Worm (Caenorhabditis elegans) whole organism, L3 larva: ENCODE results near the gene abcf-1.

ENCODE experiments used
- R02D3.7 ChIP-seq: fragments of 150-350 bp; optimal IDR thresholded peaks from 2 replicates; lab custom pipeline; 2014; ENCODE audit warnings: missing biosample characterization, missing genetic modification characterization
- ZK546.5 ChIP-seq: sonication (generic microtip); optimal IDR thresholded peaks from 2 replicates; lab custom pipeline; 2017; ENCODE audit warnings: missing biosample characterization, missing genetic modification characterization
- ama-1 ChIP-seq: fragments of 150-350 bp; optimal IDR thresholded peaks from 2 replicates; lab custom pipeline; 2018
- ceh-28 ChIP-seq: fragments of 150-350 bp; optimal IDR thresholded peaks from 2 replicates; lab custom pipeline; 2014; ENCODE audit warnings: missing biosample characterization, missing genetic modification reagents, missing genetic modification characterization
- ceh-82 ChIP-seq: fragments of 150-350 bp; optimal IDR thresholded peaks from 2 replicates; lab custom pipeline; 2014; ENCODE audit warnings: missing biosample characterization, missing genetic modification characterization
- daf-12 ChIP-seq: fragments of 150-350 bp; optimal IDR thresholded peaks from 2 replicates; lab custom pipeline; 2014; ENCODE audit warnings: missing biosample characterization, missing genetic modification reagents, missing genetic modification characterization
- egl-5 ChIP-seq: fragments of 150-350 bp; optimal IDR thresholded peaks from 2 replicates; lab custom pipeline; 2017; ENCODE audit warnings: missing biosample characterization, missing genetic modification reagents, missing genetic modification characterization, inconsistent platforms
- elt-2 ChIP-seq: sonication (generic microtip); optimal IDR thresholded peaks from 2 replicates; lab custom pipeline; 2016; ENCODE audit warnings: missing genetic modification reagents, mild to moderate bottlenecking, missing genetic modification characterization, missing compliant biosample characterization
- elt-3 ChIP-seq, 3 experiments: fragments of 150-350 bp in 1 of 3; sonication (generic microtip) in 2 of 3; optimal IDR thresholded peaks; 2 replicates in 2 of 3; 4 replicates in 1 of 3; lab custom pipeline; 2014 to 2017; ENCODE audit warnings: missing biosample characterization in 3 of 3, missing genetic modification characterization in 3 of 3
- eor-1 ChIP-seq, 2 experiments: fragments of 150-350 bp; optimal IDR thresholded peaks; 2 replicates each; lab custom pipeline; 2014 to 2018; ENCODE audit warnings: missing biosample characterization in 2 of 2, missing genetic modification characterization in 2 of 2
- fkh-10 ChIP-seq: sonication (generic microtip); optimal IDR thresholded peaks from 2 replicates; lab custom pipeline; 2017; ENCODE audit warnings: missing biosample characterization, missing genetic modification reagents, missing genetic modification characterization
- hmg-11 ChIP-seq: sonication (generic microtip); optimal IDR thresholded peaks from 2 replicates; lab custom pipeline; 2016; ENCODE audit warnings: missing genetic modification characterization, missing compliant biosample characterization
- jun-1 ChIP-seq: fragments of 150-350 bp; optimal IDR thresholded peaks from 2 replicates; lab custom pipeline; 2014; ENCODE audit warnings: missing biosample characterization, missing genetic modification reagents, missing genetic modification characterization
- lin-15B ChIP-seq: fragments of 150-350 bp; optimal IDR thresholded peaks from 2 replicates; lab custom pipeline; 2014; ENCODE audit warnings: missing biosample characterization, missing genetic modification characterization
- lin-39 ChIP-seq: fragments of 150-350 bp; optimal IDR thresholded peaks from 2 replicates; lab custom pipeline; 2018; ENCODE audit warnings: missing biosample characterization, missing genetic modification reagents, missing genetic modification characterization
- lsy-12 ChIP-seq: sonication (generic microtip); optimal IDR thresholded peaks from 2 replicates; lab custom pipeline; 2016; ENCODE audit warnings: mild to moderate bottlenecking, missing genetic modification characterization, missing compliant biosample characterization
- mml-1 ChIP-seq: fragments of 150-350 bp; sonication (generic microtip); optimal IDR thresholded peaks from 3 replicates; lab custom pipeline; 2014; ENCODE audit warnings: missing biosample characterization, missing genetic modification characterization
- nfya-1 ChIP-seq: sonication (generic microtip); optimal IDR thresholded peaks from 2 replicates; lab custom pipeline; 2017; ENCODE audit warnings: missing genetic modification characterization, mild to moderate bottlenecking, missing compliant biosample characterization, antibody characterized with exemption, moderate library complexity; ENCODE audit not compliant: insufficient read depth
- nhr-11 ChIP-seq: fragments of 150-350 bp; optimal IDR thresholded peaks from 2 replicates; lab custom pipeline; 2014; ENCODE audit warnings: missing biosample characterization, missing genetic modification characterization
- nhr-12 ChIP-seq: fragments of 150-350 bp; optimal IDR thresholded peaks from 2 replicates; lab custom pipeline; 2014; ENCODE audit warnings: missing biosample characterization, missing genetic modification characterization
- nhr-23 ChIP-seq: fragments of 150-350 bp; optimal IDR thresholded peaks from 2 replicates; lab custom pipeline; 2014; ENCODE audit warnings: missing biosample characterization, missing genetic modification reagents, missing genetic modification characterization
- nhr-25 ChIP-seq: sonication (generic microtip); optimal IDR thresholded peaks from 2 replicates; lab custom pipeline; 2017; ENCODE audit warnings: missing biosample characterization, missing genetic modification characterization
- nhr-43 ChIP-seq: sonication (generic microtip); optimal IDR thresholded peaks from 2 replicates; lab custom pipeline; 2016; ENCODE audit warnings: mild to moderate bottlenecking, missing genetic modification characterization, missing compliant biosample characterization; ENCODE audit not compliant: poor library complexity, severe bottlenecking
- nhr-67 ChIP-seq: fragments of 150-350 bp; optimal IDR thresholded peaks from 2 replicates; lab custom pipeline; 2014; ENCODE audit warnings: missing biosample characterization, missing genetic modification characterization
- pha-4 ChIP-seq: fragments of 150-350 bp; optimal IDR thresholded peaks from 2 replicates; lab custom pipeline; 2014; ENCODE audit warnings: missing biosample characterization, missing genetic modification reagents, missing genetic modification characterization
- pqm-1 ChIP-seq: fragments of 150-350 bp; optimal IDR thresholded peaks from 2 replicates; lab custom pipeline; 2017; ENCODE audit warnings: missing biosample characterization, missing genetic modification characterization, inconsistent platforms
- skn-1 ChIP-seq: fragments of 150-350 bp; optimal IDR thresholded peaks from 2 replicates; lab custom pipeline; 2014; ENCODE audit warnings: missing biosample characterization, missing genetic modification characterization
- snpc-4 ChIP-seq: fragments of 150-350 bp; optimal IDR thresholded peaks from 2 replicates; lab custom pipeline; 2014; ENCODE audit warnings: missing biosample characterization, missing genetic modification characterization
- tbx-2 ChIP-seq: sonication (generic microtip); optimal IDR thresholded peaks from 2 replicates; lab custom pipeline; 2016; ENCODE audit warnings: mild to moderate bottlenecking, missing genetic modification characterization, missing compliant biosample characterization
- zag-1 ChIP-seq: fragments of 150-350 bp; optimal IDR thresholded peaks from 2 replicates; lab custom pipeline; 2014; ENCODE audit warnings: missing biosample characterization, missing genetic modification characterization
- ztf-4 ChIP-seq: fragments of 150-350 bp; optimal IDR thresholded peaks from 2 replicates; lab custom pipeline; 2014; ENCODE audit warnings: missing biosample characterization, missing genetic modification characterization

The abcf-1 gene

ce11 chrV:12741684-12742083 lies 21.5 kb downstream of the abcf-1 start, which contains the start of gene hrg-7:
hrg-7 (plus strand) TSS chrV:12742041.
- TF ChIP-seq nhr-25 (tag; lab: Kevin White, UChicago) (no peak), skn-1 (tag; lab: Kevin White, UChicago) (peak; percentile 62), elt-2 (tag; lab: Kevin White, UChicago) (peak; percentile 95)

ce11 chrV:12736166-12736753 lies 26.9 kb downstream of the abcf-1 start, which contains the start of gene cky-1:
cky-1 (plus strand) TSS chrV:12736703.
- TF ChIP-seq ztf-4 (tag; lab: Kevin White, UChicago) = no peak
- TF ChIP-seq pha-4 (tag; lab: Kevin White, UChicago) = peak; percentile 19

- TF ChIP-seq pha-4 (tag; lab: Kevin White, UChicago) (peak; percentile 12), pqm-1 (tag; lab: Kevin White, UChicago) (peak; percentile 86), elt-2 (tag; lab: Kevin White, UChicago) (peak; percentile 79), daf-12 (tag; lab: Kevin White, UChicago) (no peak), nhr-12 (tag; lab: Kevin White, UChicago) (no peak), zag-1 (tag; lab: Kevin White, UChicago) (no peak), snpc-4 (tag; lab: Kevin White, UChicago) (no peak), jun-1 (tag; lab: Kevin White, UChicago) (peak; percentile 54), elt-3 (tag; optimal IDR thresholded peaks at IDR 0.05; lab: Kevin White, UChicago) (peak in 1 of 3 experiments; percentile 26)
These were observed 29.5 kb downstream of the abcf-1 start, which contains the start of the genes dhs-21 and xbx-9 for ce11 chrV:12733465-12734248. dhs-21 (minus strand) TSS chrV:12733645. xbx-9 (plus strand) TSS chrV:12734198.

ce11 chrV:12732734-12733133 lies 30.4 kb downstream of the abcf-1 start:
- TF ChIP-seq pqm-1 (tag; lab: Kevin White, UChicago) = peak; percentile 77
- peak; percentile 23 for TF ChIP-seq pha-4 (tag; lab: Kevin White, UChicago)
- TF ChIP-seq elt-2 (tag; lab: Kevin White, UChicago) = peak; percentile 87
- no peak for TF ChIP-seq nhr-11 (tag; lab: Kevin White, UChicago)
- TF ChIP-seq daf-12 (tag; lab: Kevin White, UChicago) = no peak

ce11 chrV:12729220-12729619 lies 34.0 kb downstream of the abcf-1 start, which contains the start of gene R11D1.10:
R11D1.10 (plus strand) TSS chrV:12729520.
- no peak for TF ChIP-seq ZK546.5 (tag; lab: Kevin White, UChicago)
- no peak for TF ChIP-seq ceh-28 (tag; lab: Kevin White, UChicago)
- TF ChIP-seq nhr-11 (tag; lab: Kevin White, UChicago) = no peak
- no peak for TF ChIP-seq pha-4 (tag; lab: Kevin White, UChicago)

ce11 chrV:12728062-12728665 lies 35.0 kb downstream of the abcf-1 start, which contains the start of the genes rpl-28 and mrpl-49:
rpl-28 (minus strand) TSS chrV:12728112.
mrpl-49 (plus strand) TSS chrV:12728631.
- TF ChIP-seq eor-1 (tag; optimal IDR thresholded peaks at IDR 0.05; lab: Kevin White, UChicago) = no peak
- TF ChIP-seq jun-1 (tag; lab: Kevin White, UChicago) = peak; percentile 38
- TF ChIP-seq nhr-67 (tag; lab: Kevin White, UChicago) = no peak
- TF ChIP-seq lin-15B (tag; lab: Kevin White, UChicago) = peak; percentile 99
- TF ChIP-seq lin-39 (tag; lab: Kevin White, UChicago) = peak; percentile 79
- TF ChIP-seq nhr-43 (tag; lab: Kevin White, UChicago) = peak; percentile 24
- peak; percentile 91 for TF ChIP-seq snpc-4 (tag; lab: Kevin White, UChicago)
- peak; percentile 68 for TF ChIP-seq pqm-1 (tag; lab: Kevin White, UChicago)
- TF ChIP-seq nhr-11 (tag; lab: Kevin White, UChicago) = peak; percentile 48
- TF ChIP-seq fkh-10 = peak; percentile 49
- TF ChIP-seq nhr-23 (tag; lab: Kevin White, UChicago) = peak; percentile 93
- peak; percentile 42 for TF ChIP-seq skn-1 (tag; lab: Kevin White, UChicago)
- TF ChIP-seq elt-2 (tag; lab: Kevin White, UChicago) = peak; percentile 72
- TF ChIP-seq lsy-12 (tag; lab: Kevin White, UChicago) = peak; percentile 30
- no peak for TF ChIP-seq ceh-82
- peak; percentile 40 for TF ChIP-seq hmg-11 (tag; lab: Kevin White, UChicago)
- TF ChIP-seq nhr-25 (tag; lab: Kevin White, UChicago) = peak; percentile 90
- TF ChIP-seq tbx-2 (tag; lab: Kevin White, UChicago) = peak; percentile 10
- TF ChIP-seq daf-12 (tag; lab: Kevin White, UChicago) = no peak
- TF ChIP-seq pha-4 (tag; lab: Kevin White, UChicago) = peak; percentile 98
- peak; percentile 89 for TF ChIP-seq nfya-1 (tag; lab: Kevin White, UChicago)
- TF ChIP-seq mml-1 (tag; lab: Kevin White, UChicago) = no peak
- TF ChIP-seq R02D3.7 (tag; lab: Kevin White, UChicago) = peak; percentile 95
- peak; percentile 95 for TF ChIP-seq egl-5
- TF ChIP-seq ZK546.5 (tag; lab: Kevin White, UChicago) = no peak
- peak; percentile 4 for TF ChIP-seq ama-1 (lab: Kevin White, UChicago)
- TF ChIP-seq, all 47 proteins: peak for 20
